Worm (Caenorhabditis elegans): ENCODE measurements around the gene nkb-3.

Gene nkb-3

ce11 chrX:13730209-13730975 is 40.0 kb downstream of the nkb-3 start (continued):
- no peak for TF ChIP-seq ceh-32 (tag; optimal IDR thresholded peaks at IDR 0.05; ENCODE audit: poor library complexity)
- TF ChIP-seq php-3 (GFP tag; IDR thresholded peaks at IDR 0.05), result peak; percentile 63
- no peak for TF ChIP-seq Y5F2A.4 (GFP tag; optimal IDR thresholded peaks at IDR 0.05)
- peak; percentile 55; the same call in 1 of the 2 replicates for TF ChIP-seq mdt-29 (GFP tag; IDR thresholded peaks at IDR 0.05)
- TF ChIP-seq mdl-1 (tag; optimal IDR thresholded peaks at IDR 0.05), result no peak
- peak; percentile 12 for TF ChIP-seq hlh-11 (tag; optimal IDR thresholded peaks at IDR 0.05)
- TF ChIP-seq F10B5.3 (tag; optimal IDR thresholded peaks at IDR 0.05), result no peak
- peak; percentile 78 for TF ChIP-seq tra-1 (GFP tag; IDR thresholded peaks at IDR 0.05)
- no peak for TF ChIP-seq lin-15B (tag; optimal IDR thresholded peaks at IDR 0.05)
- peak; percentile 44 for TF ChIP-seq nhr-25 (tag; optimal IDR thresholded peaks at IDR 0.05; ENCODE audit: borderline replicate concordance, insufficient read depth)
- no peak for TF ChIP-seq F37D6.2 (tag; optimal IDR thresholded peaks at IDR 0.05)
- TF ChIP-seq ceh-62 (tag; optimal IDR thresholded peaks at IDR 0.05), result no peak
- no peak for TF ChIP-seq nhr-77 (tag; optimal IDR thresholded peaks at IDR 0.05)
- TF ChIP-seq nhr-6 (tag; optimal IDR thresholded peaks at IDR 0.05), result no peak

DNA sequence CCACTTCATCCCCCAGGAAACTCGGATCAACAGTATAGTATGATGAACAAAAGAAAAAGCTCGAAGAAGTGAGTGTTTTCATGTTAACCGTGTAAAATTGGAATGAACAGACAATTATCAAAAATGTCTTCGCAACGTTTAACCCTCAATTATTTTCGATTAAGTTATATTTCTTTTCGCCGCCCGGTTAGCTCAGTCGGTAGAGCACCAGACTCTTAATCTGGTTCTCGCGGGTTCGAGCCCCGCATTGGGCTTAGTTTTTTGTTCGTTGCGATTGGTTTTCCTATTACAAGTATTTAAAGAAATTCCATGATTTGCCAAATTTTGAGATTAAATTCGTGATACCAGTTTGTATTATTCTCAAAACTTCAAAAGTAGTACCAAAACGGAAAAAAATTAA is 40.6 kb downstream of the nkb-3 start:
- no peak for TF ChIP-seq hlh-30 (tag; optimal IDR thresholded peaks at IDR 0.05; ENCODE audit: insufficient read depth)
- TF ChIP-seq nhr-28 (tag; optimal IDR thresholded peaks at IDR 0.05), result no peak
- peak; percentile 72 for TF ChIP-seq vab-7 (GFP tag; IDR thresholded peaks at IDR 0.05)
- no peak for TF ChIP-seq rbr-2 (tag; optimal IDR thresholded peaks at IDR 0.05)
- no peak for TF ChIP-seq hlh-11 (tag; optimal IDR thresholded peaks at IDR 0.05)
- no peak for TF ChIP-seq nhr-10 (tag; optimal IDR thresholded peaks at IDR 0.05)
- no peak for TF ChIP-seq saeg-2 (GFP tag; IDR thresholded peaks at IDR 0.05)
- TF ChIP-seq mxl-3 (GFP tag; optimal IDR thresholded peaks at IDR 0.05), result no peak
- TF ChIP-seq arid-1 (GFP tag; conservative IDR thresholded peaks at IDR 0.05), result peak; percentile 67
- TF ChIP-seq Y75B8A.6 (GFP tag; IDR thresholded peaks at IDR 0.05), result no peak
- no peak for TF ChIP-seq attf-4 (tag; optimal IDR thresholded peaks at IDR 0.05)
- TF ChIP-seq ZK546.5 (tag; optimal IDR thresholded peaks at IDR 0.05), result no peak
- TF ChIP-seq unc-39 (tag; optimal IDR thresholded peaks at IDR 0.05), result no peak
- 0 out of 2 replicates have a peak, but pooled peaks have one; percentile 24 for TF ChIP-seq Y105C5A.15 (GFP tag; IDR thresholded peaks at IDR 0.05)
- TF ChIP-seq set-16 (GFP tag; IDR thresholded peaks at IDR 0.05), result no peak
- no peak for TF ChIP-seq sdz-12 (GFP tag; optimal IDR thresholded peaks at IDR 0.05)
- no peak for TF ChIP-seq madf-9 (GFP tag; conservative IDR thresholded peaks at IDR 0.05)
- TF ChIP-seq aha-1 (tag), result peak; percentile 24
- peak; percentile 16; the same call in 1 of the 2 replicates for TF ChIP-seq Y48G9A.11 (GFP tag; IDR thresholded peaks at IDR 0.05)
- TF ChIP-seq dmd-9 (GFP tag; IDR thresholded peaks at IDR 0.05), result 0 out of 2 replicates have a peak, but pooled peaks have one; percentile 5
- TF ChIP-seq pha-4 (GFP tag; IDR thresholded peaks at IDR 0.05), result peak; percentile 79; the same call in 1 of the 2 replicates
- TF ChIP-seq pha-4 (tag; optimal IDR thresholded peaks at IDR 0.05), result no peak
- TF ChIP-seq lin-1 (GFP tag; IDR thresholded peaks at IDR 0.05), result peak; percentile 42; the same call in 1 of the 2 replicates
- peak; percentile 57; the same call in 1 of the 2 replicates for TF ChIP-seq F44E2.7 (GFP tag; IDR thresholded peaks at IDR 0.05)
- TF ChIP-seq mep-1 (tag; optimal IDR thresholded peaks at IDR 0.05), result no peak
- TF ChIP-seq tag-97 (GFP tag; IDR thresholded peaks at IDR 0.05), result no peak
- no peak for TF ChIP-seq R02D3.7 (tag; optimal IDR thresholded peaks at IDR 0.05)
- TF ChIP-seq nhr-237 (tag; optimal IDR thresholded peaks at IDR 0.05), result no peak
- no peak for TF ChIP-seq F37D6.2 (tag; optimal IDR thresholded peaks at IDR 0.05)
- no peak for TF ChIP-seq zip-11 (GFP tag; IDR thresholded peaks at IDR 0.05)
- TF ChIP-seq zfp-3 (GFP tag; conservative IDR thresholded peaks at IDR 0.05), result no peak
- no peak for TF ChIP-seq nhr-41 (GFP tag; IDR thresholded peaks at IDR 0.05)
- TF ChIP-seq ces-1 (GFP tag; optimal IDR thresholded peaks at IDR 0.05), result no peak
- no peak for TF ChIP-seq mdl-1 (tag; optimal IDR thresholded peaks at IDR 0.05)
- TF ChIP-seq ztf-7 (tag; optimal IDR thresholded peaks at IDR 0.05), result no peak
- TF ChIP-seq ceh-32 (tag; optimal IDR thresholded peaks at IDR 0.05; ENCODE audit: poor library complexity), result no peak
- TF ChIP-seq dmd-8 (GFP tag; IDR thresholded peaks at IDR 0.05), result peak; percentile 67; the same call in 1 of the 2 replicates
- no peak for TF ChIP-seq egl-43 (GFP tag; IDR thresholded peaks at IDR 0.05)
- no peak for TF ChIP-seq unc-130 (GFP tag; optimal IDR thresholded peaks at IDR 0.05)
